Fruit fly (Drosophila melanogaster) whole organism, embryonic: Measurements from ENCODE around the gene CG14273.
A peak's percentile ranks its signal among the peaks of the same experiment; 100 is the strongest.

Source experiments
- CG33557 ChIP-seq: fragments of 200-800 bp; sonication (Bioruptor generic); optimal IDR thresholded peaks from 2 replicates; lab custom pipeline; 2019; ENCODE audit warnings: missing biosample characterization, mild to moderate bottlenecking, missing genetic modification characterization, moderate library complexity
- CG5245 ChIP-seq: fragments of 200-800 bp; sonication (Bioruptor generic); optimal IDR thresholded peaks from 3 replicates; lab custom pipeline; 2016; ENCODE audit warnings: missing biosample characterization, missing genetic modification characterization
- CG9215 ChIP-seq: fragments of 200-800 bp; sonication (Bioruptor generic); IDR thresholded peaks from 2 replicates; pipeline ENCODE4 v1.3.6; 2022; ENCODE audit warnings: missing biosample characterization, missing genetic modification characterization
- ci ChIP-seq: fragments of 200-800 bp; sonication (Bioruptor generic); IDR thresholded peaks from 3 replicates; pipeline ENCODE4 v1.3.6; 2022; ENCODE audit warnings: missing biosample characterization, missing genetic modification characterization
- en ChIP-seq: fragments of 200-800 bp; sonication (Bioruptor generic); optimal IDR thresholded peaks from 2 replicates; lab custom pipeline; 2016; ENCODE audit warnings: missing biosample characterization, missing genetic modification characterization
- grau ChIP-seq: fragments of 200-800 bp; optimal IDR thresholded peaks from 3 replicates; lab custom pipeline; 2019; ENCODE audit warnings: missing biosample characterization, mild to moderate bottlenecking, missing genetic modification characterization, moderate library complexity
- lmd ChIP-seq: fragments of 200-800 bp; sonication (Bioruptor generic); IDR thresholded peaks from 2 replicates; pipeline ENCODE4 v1.3.6; 2022; ENCODE audit warnings: missing biosample characterization, missing genetic modification characterization
- pita ChIP-seq: fragments of 200-800 bp; sonication (Bioruptor generic); optimal IDR thresholded peaks from 2 replicates; lab custom pipeline; 2017; ENCODE audit warnings: missing biosample characterization, mild to moderate bottlenecking, missing genetic modification characterization

dm6 chr2L:8384108-8384601 lies 41.7 kb downstream of the CG14273 start, which contains the start of the genes Dad1 and CG13384:
- TF ChIP-seq lmd, result peak; percentile 93
- TF ChIP-seq ci (GFP tag; lab: Robert Waterston, UW), result 0 out of 3 replicates have a peak, but pooled peaks have one; percentile 48
- no peak for TF ChIP-seq pita
- TF ChIP-seq CG9215 (GFP tag; lab: Robert Waterston, UW), result peak; percentile 94
- TF ChIP-seq CG33557 (GFP tag; lab: Kevin White, UChicago), result peak; percentile 93
- peak; percentile 79 for TF ChIP-seq CG5245 (GFP tag; lab: Kevin White, UChicago)
- TF ChIP-seq grau (tag; lab: Kevin White, UChicago), result peak; percentile 100
- TF ChIP-seq en (GFP tag; lab: Kevin White, UChicago), result no peak
